Worm (Caenorhabditis elegans): ENCODE results near the gene chup-1.

Gene chup-1

ce11 chrX:8811916-8812315 lies 20.0 kb downstream of the chup-1 start, which contains the start of gene cnnm-2:
Gene cnnm-2, plus strand, starts transcription at chrX:8812105.
- TF ChIP-seq egl-27 (tag; optimal IDR thresholded peaks at IDR 0.05) (no peak), nhr-237 (tag; optimal IDR thresholded peaks at IDR 0.05) (no peak), nhr-129 (tag; optimal IDR thresholded peaks at IDR 0.05) (no peak), snpc-4 (tag; optimal IDR thresholded peaks at IDR 0.05) (no peak), C34F6.9 (tag; optimal IDR thresholded peaks at IDR 0.05) (no peak), fos-1 (tag; optimal IDR thresholded peaks at IDR 0.05) (peak; percentile 82), ztf-4 (tag; optimal IDR thresholded peaks at IDR 0.05) (no peak), crh-2 (tag; optimal IDR thresholded peaks at IDR 0.05) (peak; percentile 53)

ce11 chrX:8817929-8818328 lies 26.0 kb downstream of the chup-1 start:
- TF ChIP-seq fos-1 (tag; optimal IDR thresholded peaks at IDR 0.05) (peak; percentile 30), zag-1 (tag; optimal IDR thresholded peaks at IDR 0.05) (no peak)

DNA sequence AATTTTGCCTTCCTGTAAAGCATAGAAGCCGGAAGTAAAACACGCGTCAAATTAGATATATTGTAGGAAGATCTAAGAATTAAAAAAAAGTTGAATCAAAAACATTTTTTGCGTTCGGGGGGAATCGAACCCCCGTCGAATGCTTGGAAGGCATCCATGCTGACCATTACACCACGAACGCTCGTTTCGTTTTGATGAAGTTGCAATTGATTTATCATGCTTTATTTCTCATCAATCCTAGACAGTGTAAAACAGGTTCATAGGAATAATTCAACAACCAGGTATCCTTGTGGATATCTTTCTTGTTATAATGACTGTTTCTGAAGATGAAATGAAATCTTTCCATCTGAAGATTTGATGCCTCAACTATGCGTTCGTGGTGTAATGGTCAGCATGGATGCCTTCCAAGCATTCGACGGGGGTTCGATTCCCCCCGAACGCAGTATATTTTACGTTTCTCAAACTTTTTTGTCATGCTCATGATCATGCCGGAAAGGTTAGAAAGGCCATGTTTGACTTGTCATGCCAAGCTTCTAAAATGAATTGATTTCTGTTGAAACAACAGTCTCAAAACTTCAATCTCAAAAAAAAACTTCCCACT lies 28.0 kb downstream of the chup-1 start:
- TF ChIP-seq sma-3 (GFP tag; optimal IDR thresholded peaks at IDR 0.05) = peak; percentile 14
- TF ChIP-seq nhr-21 (tag; optimal IDR thresholded peaks at IDR 0.05) = peak; percentile 62
- TF ChIP-seq elt-1 (tag; optimal IDR thresholded peaks at IDR 0.05) = no peak

DNA sequence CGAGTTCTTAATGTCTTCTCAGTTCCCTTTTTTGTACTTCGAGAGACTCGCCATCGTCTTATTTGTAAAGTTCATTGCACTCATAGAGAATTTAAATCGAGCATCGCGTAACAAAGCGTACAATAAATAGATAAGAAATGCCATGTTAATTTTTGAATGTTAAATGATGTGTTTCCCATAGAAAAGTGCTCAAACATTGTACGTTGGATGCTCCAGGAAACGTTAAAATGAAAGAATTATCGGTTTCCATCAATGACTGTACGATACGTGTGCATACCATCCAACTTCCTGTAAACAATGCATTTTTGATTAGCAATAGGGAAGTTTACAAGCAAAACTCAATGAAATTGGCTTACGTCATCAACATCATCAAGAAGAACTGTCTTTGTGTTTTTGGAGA lies 28.7 kb downstream of the chup-1 start:
- TF ChIP-seq egl-27 (tag; optimal IDR thresholded peaks at IDR 0.05) = no peak
- no peak for TF ChIP-seq dmd-4 (tag; optimal IDR thresholded peaks at IDR 0.05)
- peak; percentile 92 for TF ChIP-seq fos-1 (tag; optimal IDR thresholded peaks at IDR 0.05)
- TF ChIP-seq nhr-237 (tag; optimal IDR thresholded peaks at IDR 0.05) = no peak
- TF ChIP-seq C34F6.9 (tag; optimal IDR thresholded peaks at IDR 0.05) = no peak
- TF ChIP-seq ZK546.5 (tag; optimal IDR thresholded peaks at IDR 0.05) = no peak
- no peak for TF ChIP-seq alr-1 (tag; optimal IDR thresholded peaks at IDR 0.05)
- no peak for TF ChIP-seq F13H6.1 (tag; optimal IDR thresholded peaks at IDR 0.05)
- TF ChIP-seq unc-62 (GFP tag; optimal IDR thresholded peaks at IDR 0.05) = no peak
- TF ChIP-seq sem-4 (tag; optimal IDR thresholded peaks at IDR 0.05) = no peak
- TF ChIP-seq crh-2 (tag; optimal IDR thresholded peaks at IDR 0.05) = peak; percentile 68
- TF ChIP-seq aly-2 (tag; optimal IDR thresholded peaks at IDR 0.05) = no peak
- TF ChIP-seq ama-1 (optimal IDR thresholded peaks at IDR 0.05) = no peak
- peak; percentile 23 for TF ChIP-seq sma-9 (GFP tag; optimal IDR thresholded peaks at IDR 0.05)
- no peak for TF ChIP-seq sma-9 (tag; optimal IDR thresholded peaks at IDR 0.05)
- no peak for TF ChIP-seq nhr-129 (tag; optimal IDR thresholded peaks at IDR 0.05)
- TF ChIP-seq gmeb-1 (tag; optimal IDR thresholded peaks at IDR 0.05) = peak; percentile 3

- TF ChIP-seq ztf-4 (tag; optimal IDR thresholded peaks at IDR 0.05) (no peak), F13H6.1 (tag; optimal IDR thresholded peaks at IDR 0.05) (peak; percentile 14), ceh-82 (tag; optimal IDR thresholded peaks at IDR 0.05) (no peak), crh-2 (tag; optimal IDR thresholded peaks at IDR 0.05) (peak; percentile 54), blmp-1 (tag; optimal IDR thresholded peaks at IDR 0.05; ENCODE audit: insufficient read depth) (no peak), nhr-21 (tag; optimal IDR thresholded peaks at IDR 0.05) (no peak), ztf-11 (tag; optimal IDR thresholded peaks at IDR 0.05) (no peak), unc-62 (GFP tag; optimal IDR thresholded peaks at IDR 0.05) (no peak), peb-1 (tag; optimal IDR thresholded peaks at IDR 0.05) (no peak), unc-39 (tag; optimal IDR thresholded peaks at IDR 0.05) (no peak), snpc-4 (tag; optimal IDR thresholded peaks at IDR 0.05) (no peak), aly-2 (tag; optimal IDR thresholded peaks at IDR 0.05) (no peak), skn-1 (tag; optimal IDR thresholded peaks at IDR 0.05) (no peak), sma-9 (GFP tag; optimal IDR thresholded peaks at IDR 0.05) (peak; percentile 61), sma-9 (tag; optimal IDR thresholded peaks at IDR 0.05) (no peak), mab-5 (tag; optimal IDR thresholded peaks at IDR 0.05) (no peak), nhr-129 (tag; optimal IDR thresholded peaks at IDR 0.05) (peak; percentile 8), lin-11 (tag; optimal IDR thresholded peaks at IDR 0.05) (no peak), fos-1 (tag; optimal IDR thresholded peaks at IDR 0.05) (peak; percentile 96)
Measured at ce11 chrX:8824437-8824836, 32.5 kb downstream of the chup-1 start, which contains the start of gene ifd-1. Gene ifd-1, minus strand, starts transcription at chrX:8824448.

ce11 chrX:8828365-8828764 lies 36.4 kb downstream of the chup-1 start, which contains the start of gene rcs-1:
Gene rcs-1, minus strand, starts transcription at chrX:8828540.
- no peak for TF ChIP-seq C34F6.9 (tag; optimal IDR thresholded peaks at IDR 0.05)
- TF ChIP-seq fos-1 (tag; optimal IDR thresholded peaks at IDR 0.05) = peak; percentile 71
- TF ChIP-seq aly-2 (tag; optimal IDR thresholded peaks at IDR 0.05) = no peak
- TF ChIP-seq ama-1 (optimal IDR thresholded peaks at IDR 0.05) = no peak
- TF ChIP-seq lin-11 (tag; optimal IDR thresholded peaks at IDR 0.05) = no peak

Measured in whole organism, L2 larva.